Fruit fly (Drosophila melanogaster): ENCODE results near the gene CG4768.

The CG4768 gene

dm6 chrX:16833097-16833496, 41.2 kb downstream of the CG4768 start (continued):
- TF ChIP-seq otp (GFP tag; IDR thresholded peaks at IDR 0.05) (peak; percentile 80; the same call in 2 of the 3 replicates), CG16863 (GFP tag; optimal IDR thresholded peaks at IDR 0.05) (peak; percentile 62), CG13296 (GFP tag; optimal IDR thresholded peaks at IDR 0.05) (peak; percentile 36), CG15269 (tag; optimal IDR thresholded peaks at IDR 0.05) (peak; percentile 79), Lhr (GFP tag; optimal IDR thresholded peaks at IDR 0.05) (peak; percentile 45), Sin3A (optimal IDR thresholded peaks at IDR 0.05) (no peak), CG13123 (GFP tag; optimal IDR thresholded peaks at IDR 0.05) (peak; percentile 13), CG10654 (GFP tag; optimal IDR thresholded peaks at IDR 0.05) (peak; percentile 65), Trl (optimal IDR thresholded peaks at IDR 0.05) (no peak), Trl (GFP tag; optimal IDR thresholded peaks at IDR 0.05) (peak; percentile 65), Kr (GFP tag; optimal IDR thresholded peaks at IDR 0.05) (no peak), CG4360 (GFP tag; IDR thresholded peaks at IDR 0.05) (peak; percentile 37; the same call in 1 of the 2 replicates), CG33557 (GFP tag; optimal IDR thresholded peaks at IDR 0.05) (no peak), CG3281 (GFP tag; optimal IDR thresholded peaks at IDR 0.05) (peak; percentile 6), CG31388 (GFP tag; optimal IDR thresholded peaks at IDR 0.05) (no peak), CG2199 (GFP tag; IDR thresholded peaks at IDR 0.05) (no peak), CG13894 (tag; optimal IDR thresholded peaks at IDR 0.05) (no peak), nau (GFP tag; optimal IDR thresholded peaks at IDR 0.05) (peak; percentile 57), Nf-YC (tag; optimal IDR thresholded peaks at IDR 0.05) (peak; percentile 31), CG1603 (tag; optimal IDR thresholded peaks at IDR 0.05) (peak; percentile 91), HLHmδ (GFP tag; optimal IDR thresholded peaks at IDR 0.05) (no peak), Doc3 (GFP tag; IDR thresholded peaks at IDR 0.05; ENCODE audit: partially characterized antibody) (no peak), ewg (GFP tag; optimal IDR thresholded peaks at IDR 0.05) (peak; percentile 68), CG8359 (GFP tag; optimal IDR thresholded peaks at IDR 0.05; ENCODE audit: borderline replicate concordance) (peak; percentile 25), ERR (GFP tag; optimal IDR thresholded peaks at IDR 0.05) (peak; percentile 52), Gsc (GFP tag; IDR thresholded peaks at IDR 0.05) (peak; percentile 36; the same call in 1 of the 2 replicates), Eip74EF (GFP tag; optimal IDR thresholded peaks at IDR 0.05) (peak in 1 of 2 experiments; percentile 82), CG10321 (GFP tag; IDR thresholded peaks at IDR 0.05) (no peak), sr (GFP tag; IDR thresholded peaks at IDR 0.05) (peak; percentile 59; the same call in 2 of the 3 replicates), CG10431 (GFP tag; optimal IDR thresholded peaks at IDR 0.05) (no peak), CTCF (GFP tag; optimal IDR thresholded peaks at IDR 0.05) (peak; percentile 49), Bdp1 (GFP tag; optimal IDR thresholded peaks at IDR 0.05) (peak; percentile 27), eve (GFP tag; optimal IDR thresholded peaks at IDR 0.05) (peak in 1 of 2 experiments; percentile 90), Jarid2 (GFP tag; optimal IDR thresholded peaks at IDR 0.05) (peak; percentile 27), hbn (GFP tag; IDR thresholded peaks at IDR 0.05; ENCODE audit: partially characterized antibody) (no peak), CG12391 (tag; optimal IDR thresholded peaks at IDR 0.05) (peak; percentile 76), run (tag; optimal IDR thresholded peaks at IDR 0.05) (peak; percentile 65), esg (GFP tag; conservative IDR thresholded peaks at IDR 0.05) (peak; percentile 64), CG30403 (GFP tag; optimal IDR thresholded peaks at IDR 0.05) (peak; percentile 74), bcd (GFP tag; optimal IDR thresholded peaks at IDR 0.05) (peak; percentile 71), prd (optimal IDR thresholded peaks at IDR 0.05) (no peak), prd (GFP tag; IDR thresholded peaks at IDR 0.05) (peak; percentile 77), CG4854 (GFP tag; optimal IDR thresholded peaks at IDR 0.05) (peak; percentile 42), Hr39 (optimal IDR thresholded peaks at IDR 0.05) (no peak), CG17359 (tag; optimal IDR thresholded peaks at IDR 0.05) (peak; percentile 81), ATbp (GFP tag; optimal IDR thresholded peaks at IDR 0.05) (peak; percentile 87), oc (tag; optimal IDR thresholded peaks at IDR 0.05) (peak; percentile 83), CG11093 (GFP tag; IDR thresholded peaks at IDR 0.05) (0 out of 3 replicates have a peak, but pooled peaks have one; percentile 15), tup (GFP tag; optimal IDR thresholded peaks at IDR 0.05) (peak; percentile 30), Hmx (GFP tag; optimal IDR thresholded peaks at IDR 0.05) (no peak), chm (GFP tag; IDR thresholded peaks at IDR 0.05) (no peak), Ptx1 (GFP tag; IDR thresholded peaks at IDR 0.05) (peak; percentile 83)

Data from whole organism, embryonic.